Fruit fly (Drosophila melanogaster): ENCODE results near the gene CG10340.

dm6 chr3R:16594961-16595360 lies 19.2 kb downstream of the CG10340 start:
- TF ChIP-seq psq (GFP tag; optimal IDR thresholded peaks at IDR 0.05) (no peak), dl (GFP tag; optimal IDR thresholded peaks at IDR 0.05; ENCODE audit: insufficient read depth in 1 of 2, partially characterized antibody in 2 of 2) (no peak), Dif (GFP tag; optimal IDR thresholded peaks at IDR 0.05; ENCODE audit: partially characterized antibody) (no peak), pan (optimal IDR thresholded peaks at IDR 0.05) (no peak), Rel (GFP tag; optimal IDR thresholded peaks at IDR 0.05) (no peak), Rel (tag; optimal IDR thresholded peaks at IDR 0.05) (no peak), Hr83 (GFP tag; optimal IDR thresholded peaks at IDR 0.05; ENCODE audit: poor library complexity, severe bottlenecking) (no peak), Abd-B (GFP tag; optimal IDR thresholded peaks at IDR 0.05) (no peak), usp (GFP tag; optimal IDR thresholded peaks at IDR 0.05) (no peak)
